Fruit fly (Drosophila melanogaster) S2 (cell line): ENCODE results near the gene CG32299.

Experiments used
- CG8478 ChIP-seq: fragments of >200 bp; optimal IDR thresholded peaks from 2 replicates; lab custom pipeline; 2018
- CTCF ChIP-seq, 2 experiments: fragments of >200 bp; optimal IDR thresholded peaks; 2 replicates each; lab custom pipeline; 2018

DNA sequence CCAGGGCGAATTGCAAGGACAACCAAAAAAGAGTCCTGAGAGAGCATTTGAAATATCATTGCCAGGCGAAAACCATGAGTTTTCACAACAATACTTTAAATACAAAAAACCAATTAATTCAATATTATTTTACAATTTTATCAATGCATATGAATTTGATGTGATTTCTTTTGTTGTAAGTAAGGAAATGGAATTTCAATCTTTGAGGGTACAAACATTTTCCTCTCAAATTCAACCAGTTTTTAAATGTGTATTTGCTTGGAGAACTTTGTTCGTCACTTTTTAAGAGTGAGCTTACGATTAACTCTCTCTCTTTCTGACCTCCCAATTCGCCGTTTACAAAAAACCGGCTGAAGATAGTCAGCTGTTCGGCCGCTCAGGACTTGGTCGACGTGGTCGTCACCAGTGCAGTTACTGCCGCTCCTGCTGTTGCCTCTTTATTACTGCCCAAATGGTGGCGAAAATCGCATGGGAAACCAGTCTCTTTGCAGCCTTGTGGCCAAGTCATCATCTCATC is 20.8 kb upstream of the CG32299 start:
- no peak for TF ChIP-seq CTCF (optimal IDR thresholded peaks at IDR 0.05; lab: Kevin White, UChicago)
- TF ChIP-seq CG8478 (lab: Kevin White, UChicago), result no peak
